Worm (Caenorhabditis elegans) whole organism, young adult: ENCODE results near the gene trxr-1.

Experiments used
- aptf-3 ChIP-seq: fragments of 200-800 bp; sonication (Bioruptor generic); IDR thresholded peaks from 2 replicates; pipeline ENCODE4 v1.3.6; 2022; ENCODE audit warnings: missing genetic modification characterization, missing compliant biosample characterization
- attf-6 ChIP-seq: fragments of 200-800 bp; sonication (Bioruptor generic); IDR thresholded peaks from 2 replicates; pipeline ENCODE4 v1.3.6; 2022; ENCODE audit warnings: missing genetic modification reagents, missing genetic modification characterization, missing compliant biosample characterization
- ceh-58 ChIP-seq: fragments of 200-800 bp; sonication (Bioruptor generic); IDR thresholded peaks from 2 replicates; pipeline ENCODE4 v1.3.6; 2022; ENCODE audit warnings: missing genetic modification characterization, missing compliant biosample characterization
- efl-1 ChIP-seq: fragments of 150-350 bp; optimal IDR thresholded peaks from 2 replicates; lab custom pipeline; 2014; ENCODE audit warnings: missing biosample characterization, missing genetic modification reagents, missing genetic modification characterization
- mes-4 ChIP-seq: sonication (generic microtip); optimal IDR thresholded peaks from 2 replicates; lab custom pipeline; 2016; ENCODE audit warnings: missing genotype, missing genetic modification characterization, missing compliant biosample characterization
- pha-4 ChIP-seq: fragments of 150-350 bp; sonication (generic microtip); optimal IDR thresholded peaks from 2 replicates; lab custom pipeline; 2014; ENCODE audit warnings: missing biosample characterization, missing genetic modification reagents, missing genetic modification characterization

ce11 chrIV:7045362-7045936 lies 33.7 kb downstream of the trxr-1 start:
- no peak for TF ChIP-seq ceh-58 (GFP tag; lab: Robert Waterston, UW)
- TF ChIP-seq attf-6 (GFP tag; lab: Robert Waterston, UW), result no peak
- TF ChIP-seq pha-4, result no peak
- no peak for TF ChIP-seq mes-4 (tag; lab: Kevin White, UChicago)
- no peak for TF ChIP-seq aptf-3 (GFP tag; lab: Robert Waterston, UW)
- TF ChIP-seq efl-1 (GFP tag; lab: Kevin White, UChicago), result no peak
